Worm (Caenorhabditis elegans): Measurements from ENCODE around the gene pmp-2.

Gene pmp-2

ce11 chrII:6887319-6888005 is at the start of gene pmp-2:
Gene pmp-2 (minus strand): TSS chrII:6887805.
- TF ChIP-seq madf-9 (GFP tag; conservative IDR thresholded peaks at IDR 0.05) (no peak), ctbp-1 (GFP tag; IDR thresholded peaks at IDR 0.05) (no peak), daf-12 (tag; optimal IDR thresholded peaks at IDR 0.05) (no peak), aly-2 (tag; optimal IDR thresholded peaks at IDR 0.05) (no peak), attf-4 (tag; optimal IDR thresholded peaks at IDR 0.05) (no peak), lsy-2 (tag; optimal IDR thresholded peaks at IDR 0.05) (no peak), snpc-1.2 (GFP tag; IDR thresholded peaks at IDR 0.05) (no peak), nhr-237 (tag; optimal IDR thresholded peaks at IDR 0.05) (no peak), skn-1 (tag; optimal IDR thresholded peaks at IDR 0.05) (no peak), nhr-11 (tag; optimal IDR thresholded peaks at IDR 0.05) (no peak), unc-62 (GFP tag; optimal IDR thresholded peaks at IDR 0.05 in 1 of 2) (no peak), unc-62 (tag; optimal IDR thresholded peaks at IDR 0.05) (no peak), dmd-8 (GFP tag; IDR thresholded peaks at IDR 0.05) (no peak), zip-11 (GFP tag; IDR thresholded peaks at IDR 0.05) (no peak), nhr-102 (tag; optimal IDR thresholded peaks at IDR 0.05) (no peak), dmd-6 (GFP tag; IDR thresholded peaks at IDR 0.05) (0 out of 2 replicates have a peak, but pooled peaks have one; percentile 14), vab-7 (GFP tag; IDR thresholded peaks at IDR 0.05) (no peak), nhr-41 (GFP tag; IDR thresholded peaks at IDR 0.05) (0 out of 2 replicates have a peak, but pooled peaks have one; percentile 21), ceh-62 (tag; optimal IDR thresholded peaks at IDR 0.05) (no peak), Y5F2A.4 (GFP tag; optimal IDR thresholded peaks at IDR 0.05) (no peak), mxl-3 (GFP tag; optimal IDR thresholded peaks at IDR 0.05) (no peak), F37D6.2 (tag; optimal IDR thresholded peaks at IDR 0.05) (no peak), rbr-2 (tag; optimal IDR thresholded peaks at IDR 0.05) (no peak), nhr-111 (GFP tag; optimal IDR thresholded peaks at IDR 0.05) (no peak), daf-16 (GFP tag; optimal IDR thresholded peaks at IDR 0.05) (no peak), daf-16 (tag; optimal IDR thresholded peaks at IDR 0.05) (peak; percentile 23), fkh-10 (GFP tag; optimal IDR thresholded peaks at IDR 0.05) (no peak), duxl-1 (tag; optimal IDR thresholded peaks at IDR 0.05; ENCODE audit: poor library complexity) (no peak), tag-97 (GFP tag; IDR thresholded peaks at IDR 0.05) (no peak), cey-2 (tag; optimal IDR thresholded peaks at IDR 0.05; ENCODE audit: borderline replicate concordance, insufficient read depth) (no peak), jun-1 (tag; optimal IDR thresholded peaks at IDR 0.05) (no peak), nhr-25 (tag; optimal IDR thresholded peaks at IDR 0.05; ENCODE audit: borderline replicate concordance, insufficient read depth) (no peak), dpl-1 (GFP tag; optimal IDR thresholded peaks at IDR 0.05) (no peak), hlh-30 (tag; optimal IDR thresholded peaks at IDR 0.05; ENCODE audit: insufficient read depth) (no peak), fos-1 (tag; optimal IDR thresholded peaks at IDR 0.05) (no peak), madf-5 (GFP tag; IDR thresholded peaks at IDR 0.05) (no peak), mes-2 (tag; optimal IDR thresholded peaks at IDR 0.05; ENCODE audit: poor library complexity, severe bottlenecking) (no peak), nhr-28 (tag; optimal IDR thresholded peaks at IDR 0.05) (peak; percentile 75), unc-130 (GFP tag; optimal IDR thresholded peaks at IDR 0.05) (no peak), R02D3.7 (tag; optimal IDR thresholded peaks at IDR 0.05) (no peak), Y48G9A.11 (GFP tag; IDR thresholded peaks at IDR 0.05) (no peak), pha-4 (GFP tag; IDR thresholded peaks at IDR 0.05) (no peak), pha-4 (tag; optimal IDR thresholded peaks at IDR 0.05) (no peak), lin-29 (GFP tag; IDR thresholded peaks at IDR 0.05) (no peak), sdz-12 (GFP tag; optimal IDR thresholded peaks at IDR 0.05) (no peak), pqm-1 (tag; optimal IDR thresholded peaks at IDR 0.05) (peak; percentile 29), set-16 (GFP tag; IDR thresholded peaks at IDR 0.05) (no peak), hlh-11 (tag; optimal IDR thresholded peaks at IDR 0.05) (peak; percentile 1), zfp-3 (GFP tag; conservative IDR thresholded peaks at IDR 0.05) (no peak), Y105C5A.15 (GFP tag; IDR thresholded peaks at IDR 0.05) (no peak), ZK337.2 (GFP tag; IDR thresholded peaks at IDR 0.05) (no peak)

Measured in whole organism, L4 larva.